Worm (Caenorhabditis elegans): ENCODE data around the gene cdgs-1.

cdgs-1 gene

ce11 chrIV:7815683-7816183, at the start of gene cdgs-1:
cdgs-1 (minus strand) TSS chrIV:7815733.
- TF ChIP-seq zip-11 (GFP tag; IDR thresholded peaks at IDR 0.05) (no peak), pha-4 (GFP tag; IDR thresholded peaks at IDR 0.05) (no peak), pha-4 (tag; optimal IDR thresholded peaks at IDR 0.05) (peak; percentile 26), ctbp-1 (GFP tag; IDR thresholded peaks at IDR 0.05) (peak; percentile 23; the same call in 1 of the 2 replicates), F44E2.7 (GFP tag; IDR thresholded peaks at IDR 0.05) (no peak), nhr-28 (tag; optimal IDR thresholded peaks at IDR 0.05) (peak; percentile 64), dmd-8 (GFP tag; IDR thresholded peaks at IDR 0.05) (no peak), ceh-44 (GFP tag; IDR thresholded peaks at IDR 0.05) (no peak), egl-43 (GFP tag; IDR thresholded peaks at IDR 0.05) (no peak), nhr-111 (GFP tag; optimal IDR thresholded peaks at IDR 0.05) (no peak), snpc-4 (tag; optimal IDR thresholded peaks at IDR 0.05) (no peak), nhr-102 (tag; optimal IDR thresholded peaks at IDR 0.05) (no peak), zip-2 (tag; optimal IDR thresholded peaks at IDR 0.05) (no peak), lsy-2 (tag; optimal IDR thresholded peaks at IDR 0.05) (peak in 1 of 2 experiments; percentile 57), madf-5 (GFP tag; IDR thresholded peaks at IDR 0.05) (no peak), ceh-28 (tag; optimal IDR thresholded peaks at IDR 0.05) (no peak), nhr-6 (tag; optimal IDR thresholded peaks at IDR 0.05) (no peak), T26A8.4 (GFP tag; IDR thresholded peaks at IDR 0.05) (no peak), lin-29 (GFP tag; IDR thresholded peaks at IDR 0.05) (no peak), unc-39 (tag; optimal IDR thresholded peaks at IDR 0.05) (no peak), attf-4 (tag; optimal IDR thresholded peaks at IDR 0.05) (no peak), Y105C5A.15 (GFP tag; IDR thresholded peaks at IDR 0.05) (no peak), lin-39 (tag; optimal IDR thresholded peaks at IDR 0.05) (no peak), hlh-30 (tag; optimal IDR thresholded peaks at IDR 0.05; ENCODE audit: insufficient read depth) (peak; percentile 96), tra-1 (GFP tag; IDR thresholded peaks at IDR 0.05) (no peak), fkh-10 (GFP tag; optimal IDR thresholded peaks at IDR 0.05) (peak; percentile 51), mdt-29 (GFP tag; IDR thresholded peaks at IDR 0.05) (no peak), set-16 (GFP tag; IDR thresholded peaks at IDR 0.05) (no peak), daf-12 (tag; optimal IDR thresholded peaks at IDR 0.05) (no peak), madf-9 (GFP tag; conservative IDR thresholded peaks at IDR 0.05) (no peak), arid-1 (GFP tag; conservative IDR thresholded peaks at IDR 0.05) (no peak), F26F4.8 (GFP tag; conservative IDR thresholded peaks at IDR 0.05) (no peak), daf-19 (GFP tag; conservative IDR thresholded peaks at IDR 0.05) (no peak), ceh-32 (tag; optimal IDR thresholded peaks at IDR 0.05; ENCODE audit: poor library complexity) (no peak), nhr-42 (GFP tag; IDR thresholded peaks at IDR 0.05) (no peak), unc-130 (GFP tag; optimal IDR thresholded peaks at IDR 0.05) (no peak), dve-1 (tag; optimal IDR thresholded peaks at IDR 0.05; ENCODE audit: insufficient read depth) (peak; percentile 8), nhr-41 (GFP tag; IDR thresholded peaks at IDR 0.05) (no peak), aha-1 (tag) (no peak), F10B5.3 (tag; optimal IDR thresholded peaks at IDR 0.05) (no peak), pqm-1 (tag; optimal IDR thresholded peaks at IDR 0.05) (no peak), lin-13 (GFP tag; optimal IDR thresholded peaks at IDR 0.05) (no peak), F37D6.2 (tag; optimal IDR thresholded peaks at IDR 0.05) (no peak), dpl-1 (GFP tag; optimal IDR thresholded peaks at IDR 0.05) (peak; percentile 44), dmd-9 (GFP tag; IDR thresholded peaks at IDR 0.05) (no peak), spr-3 (GFP tag; optimal IDR thresholded peaks at IDR 0.05) (no peak), lin-15B (tag; optimal IDR thresholded peaks at IDR 0.05) (no peak), ceh-82 (tag; optimal IDR thresholded peaks at IDR 0.05) (no peak), saeg-2 (GFP tag; IDR thresholded peaks at IDR 0.05) (no peak), mxl-3 (GFP tag; optimal IDR thresholded peaks at IDR 0.05) (peak; percentile 74), ceh-20 (GFP tag; IDR thresholded peaks at IDR 0.05) (no peak), hmg-1.1 (GFP tag; IDR thresholded peaks at IDR 0.05) (0 out of 2 replicates have a peak, but pooled peaks have one; percentile 40), nhr-48 (tag; optimal IDR thresholded peaks at IDR 0.05) (no peak)

All from whole organism, L4 larva.